2 worm cellular contexts compared by ENCODE assay signal in genomic region chrIV:14958551-14958950, ce11.
TF ChIP-seq lines count a peak whose summit lies in the region.

TSS of gene Y41E3.1 (minus strand) at chrIV:14958874.

TF ChIP-seq in whole organism, L4 larva, 104 proteins besides CTCF, POLR2A, EP300 and RAD21:
- TF ChIP-seq lin-38 (GFP tag; IDR thresholded peaks at IDR 0.05; lab: Robert Waterston, UW): peak; percentile 53
- peak; percentile 82 for TF ChIP-seq snpc-1.2 (GFP tag; IDR thresholded peaks at IDR 0.05; lab: Robert Waterston, UW)
- no peak for TF ChIP-seq saeg-2 (GFP tag; IDR thresholded peaks at IDR 0.05; lab: Robert Waterston, UW)
- no peak for TF ChIP-seq nhr-111 (GFP tag; optimal IDR thresholded peaks at IDR 0.05; lab: Kevin White, UChicago)

TF ChIP-seq in whole organism, young adult, 124 proteins besides CTCF, POLR2A, EP300 and RAD21:
- TF ChIP-seq attf-6 (GFP tag; IDR thresholded peaks at IDR 0.05; lab: Robert Waterston, UW): peak; percentile 96
- 0 out of 2 replicates have a peak, but pooled peaks have one; percentile 8 for TF ChIP-seq F33H1.4 (GFP tag; IDR thresholded peaks at IDR 0.05; lab: Robert Waterston, UW)
- 0 out of 2 replicates have a peak, but pooled peaks have one; percentile 45 for TF ChIP-seq pbrm-1 (GFP tag; IDR thresholded peaks at IDR 0.05; lab: Robert Waterston, UW)
- no peak for TF ChIP-seq ama-1 (optimal IDR thresholded peaks at IDR 0.05; lab: Kevin White, UChicago)
- TF ChIP-seq ama-1 (GFP tag; optimal IDR thresholded peaks at IDR 0.05; lab: Kevin White, UChicago): peak in 1 of 2 experiments; percentile 20
- TF ChIP-seq bed-2 (GFP tag; IDR thresholded peaks at IDR 0.05; lab: Robert Waterston, UW): no peak
- TF ChIP-seq egl-18 (GFP tag; IDR thresholded peaks at IDR 0.05; lab: Robert Waterston, UW): no peak
- TF ChIP-seq snpc-4 (GFP tag; optimal IDR thresholded peaks at IDR 0.05; lab: Kevin White, UChicago): peak; percentile 43
- peak in 1 of 4 experiments; percentile 87 for TF ChIP-seq snpc-4 (tag; optimal IDR thresholded peaks at IDR 0.05; lab: Kevin White, UChicago)
- TF ChIP-seq hmg-1.2 (GFP tag; IDR thresholded peaks at IDR 0.05; lab: Robert Waterston, UW): 0 out of 2 replicates have a peak, but pooled peaks have one; percentile 24
- 0 out of 2 replicates have a peak, but pooled peaks have one; percentile 24 for TF ChIP-seq D2030.7 (GFP tag; IDR thresholded peaks at IDR 0.05; lab: Robert Waterston, UW)
- peak; percentile 54 for TF ChIP-seq mcd-1 (GFP tag; IDR thresholded peaks at IDR 0.05; lab: Robert Waterston, UW)
- peak; percentile 12 for TF ChIP-seq snpc-1.3 (tag; optimal IDR thresholded peaks at IDR 0.05; lab: Kevin White, UChicago; ENCODE audit: insufficient read depth)
- TF ChIP-seq hsf-1 (GFP tag; IDR thresholded peaks at IDR 0.05; lab: Robert Waterston, UW): peak; percentile 65
- TF ChIP-seq lin-54 (GFP tag; optimal IDR thresholded peaks at IDR 0.05; lab: Kevin White, UChicago): peak; percentile 32
- 0 out of 2 replicates have a peak, but pooled peaks have one; percentile 60 for TF ChIP-seq Y95B8A.8 (GFP tag; IDR thresholded peaks at IDR 0.05; lab: Robert Waterston, UW)
- TF ChIP-seq madf-3 (GFP tag; IDR thresholded peaks at IDR 0.05; lab: Robert Waterston, UW): peak; percentile 57; the same call in 1 of the 2 replicates
- no peak for TF ChIP-seq snpc-3.4 (tag; optimal IDR thresholded peaks at IDR 0.05; lab: Kevin White, UChicago)
- no peak for TF ChIP-seq ceh-79 (tag; optimal IDR thresholded peaks at IDR 0.05; lab: Kevin White, UChicago)
- TF ChIP-seq nhr-90 (tag; optimal IDR thresholded peaks at IDR 0.05; lab: Kevin White, UChicago): no peak
- no peak; the same call in 1 of the 2 replicates for TF ChIP-seq Y56A3A.18 (GFP tag; IDR thresholded peaks at IDR 0.05; lab: Robert Waterston, UW)
- no peak for TF ChIP-seq dox-1 (GFP tag; IDR thresholded peaks at IDR 0.05; lab: Robert Waterston, UW)
- TF ChIP-seq madf-6 (GFP tag; IDR thresholded peaks at IDR 0.05; lab: Robert Waterston, UW): 0 out of 2 replicates have a peak, but pooled peaks have one; percentile 32
- TF ChIP-seq tbp1 (GFP tag; optimal IDR thresholded peaks at IDR 0.05; lab: Kevin White, UChicago): peak; percentile 14
